Fruit fly (Drosophila melanogaster) whole organism, embryonic: ENCODE measurements around the gene CG13670.
A peak's percentile ranks its signal among the peaks of the same experiment; 100 is the strongest.

ENCODE experiments used
- ATbp ChIP-seq: fragments of 200-800 bp; sonication (Bioruptor generic); optimal IDR thresholded peaks from 2 replicates; lab custom pipeline; 2017; ENCODE audit warnings: missing biosample characterization, mild to moderate bottlenecking, missing genetic modification characterization, missing genetic modification reagents
- Awh ChIP-seq: fragments of 200-800 bp; sonication (Bioruptor generic); IDR thresholded peaks from 2 replicates; pipeline ENCODE4, ENCODE4 v1.3.6; 2022; ENCODE audit warnings: missing biosample characterization, missing genetic modification characterization
- B-H1 ChIP-seq: fragments of 200-800 bp; sonication (Bioruptor generic); IDR thresholded peaks from 3 replicates; pipeline ENCODE4 v1.3.6; 2022; ENCODE audit warnings: missing biosample characterization, missing genetic modification characterization
- B-H2 ChIP-seq: fragments of 200-800 bp; sonication (Bioruptor generic); optimal IDR thresholded peaks from 2 replicates; lab custom pipeline; 2018; ENCODE audit warnings: missing biosample characterization, mild to moderate bottlenecking, missing genetic modification characterization
- CG10979 ChIP-seq: fragments of 200-800 bp; sonication (Bioruptor generic); optimal IDR thresholded peaks from 2 replicates; lab custom pipeline; 2018; ENCODE audit warnings: missing biosample characterization, mild to moderate bottlenecking, missing genetic modification characterization, moderate library complexity
- CG12071 ChIP-seq: fragments of 200-800 bp; sonication (Bioruptor generic); optimal IDR thresholded peaks from 3 replicates; lab custom pipeline; 2018; ENCODE audit warnings: missing biosample characterization, mild to moderate bottlenecking, missing genetic modification characterization
- CG12744 ChIP-seq: fragments of 200-800 bp; sonication (Bioruptor generic); optimal IDR thresholded peaks from 2 replicates; lab custom pipeline; 2016; ENCODE audit warnings: missing biosample characterization, missing genetic modification characterization
- CG15479 ChIP-seq: fragments of 200-800 bp; sonication (Bioruptor generic); optimal IDR thresholded peaks from 3 replicates; lab custom pipeline; 2019; ENCODE audit warnings: missing biosample characterization, mild to moderate bottlenecking, missing genetic modification characterization, moderate library complexity
- CG16815 ChIP-seq: fragments of 200-800 bp; sonication (Bioruptor generic); optimal IDR thresholded peaks from 3 replicates; lab custom pipeline; 2017; ENCODE audit warnings: missing biosample characterization, mild to moderate bottlenecking, missing genetic modification characterization
- CG16863 ChIP-seq: fragments of 200-800 bp; sonication (Bioruptor generic); optimal IDR thresholded peaks from 3 replicates; lab custom pipeline; 2016; ENCODE audit warnings: missing biosample characterization, missing genetic modification characterization
- CG18619 ChIP-seq: fragments of 200-800 bp; sonication (Bioruptor generic); optimal IDR thresholded peaks from 3 replicates; lab custom pipeline; 2017; ENCODE audit warnings: missing biosample characterization, mild to moderate bottlenecking, missing genetic modification characterization
- CG2875 ChIP-seq: fragments of 200-800 bp; sonication (Bioruptor generic); optimal IDR thresholded peaks from 2 replicates; lab custom pipeline; 2017; ENCODE audit warnings: missing biosample characterization, mild to moderate bottlenecking, missing genetic modification characterization, missing genetic modification reagents
- CG3281 ChIP-seq: fragments of 200-800 bp; sonication (Bioruptor generic); optimal IDR thresholded peaks from 3 replicates; lab custom pipeline; 2017; ENCODE audit warnings: missing biosample characterization, mild to moderate bottlenecking, missing genetic modification characterization
- CG33213 ChIP-seq: fragments of 200-800 bp; sonication (Bioruptor generic); optimal IDR thresholded peaks from 3 replicates; lab custom pipeline; 2016; ENCODE audit warnings: missing biosample characterization, missing genetic modification characterization
- CG3838 ChIP-seq: fragments of 200-800 bp; sonication (Bioruptor generic); optimal IDR thresholded peaks from 3 replicates; lab custom pipeline; 2016; ENCODE audit warnings: missing biosample characterization, missing genetic modification characterization
- CG43689 ChIP-seq: fragments of 200-800 bp; sonication (Bioruptor generic); IDR thresholded peaks from 2 replicates; pipeline ENCODE4 v1.3.6; 2022; ENCODE audit warnings: missing biosample characterization, missing genetic modification characterization
- CG4730 ChIP-seq: fragments of 200-800 bp; sonication (Bioruptor generic); IDR thresholded peaks from 2 replicates; pipeline ENCODE4 v1.3.6; 2022; ENCODE audit warnings: missing biosample characterization, missing genetic modification characterization
- CG5245 ChIP-seq: fragments of 200-800 bp; sonication (Bioruptor generic); optimal IDR thresholded peaks from 3 replicates; lab custom pipeline; 2016; ENCODE audit warnings: missing biosample characterization, missing genetic modification characterization
- CG6654 ChIP-seq: fragments of 200-800 bp; sonication (Bioruptor generic); optimal IDR thresholded peaks from 2 replicates; lab custom pipeline; 2017; ENCODE audit warnings: missing biosample characterization, mild to moderate bottlenecking, missing genetic modification characterization
- CG8478 ChIP-seq: fragments of >200 bp; optimal IDR thresholded peaks from 2 replicates; lab custom pipeline; 2018
- CG8924 ChIP-seq: fragments of 200-800 bp; optimal IDR thresholded peaks from 3 replicates; lab custom pipeline; 2019; ENCODE audit warnings: missing biosample characterization, mild to moderate bottlenecking, missing genetic modification characterization, moderate library complexity
- Dbx ChIP-seq: fragments of 200-800 bp; sonication (Bioruptor generic); IDR thresholded peaks from 3 replicates; pipeline ENCODE4 v1.3.6; 2022; ENCODE audit warnings: missing biosample characterization, missing genetic modification characterization
- Drgx ChIP-seq: fragments of 200-800 bp; sonication (Bioruptor generic); IDR thresholded peaks from 2 replicates; pipeline ENCODE4 v1.3.6; 2022; ENCODE audit warnings: missing biosample characterization, missing genetic modification characterization
- Ets65A ChIP-seq: fragments of 200-800 bp; sonication (Bioruptor generic); peaks from one replicate; lab custom pipeline; 2016; ENCODE audit warnings: missing biosample characterization, missing genetic modification characterization
- HLH4C ChIP-seq: fragments of 200-800 bp; sonication (Bioruptor generic); IDR thresholded peaks from 3 replicates; pipeline ENCODE4 v1.3.6; 2022; ENCODE audit warnings: missing biosample characterization, missing genetic modification characterization; ENCODE audit not compliant: partially characterized antibody
- Mrtf ChIP-seq: fragments of 200-800 bp; sonication (Bioruptor generic); IDR thresholded peaks from 3 replicates; pipeline ENCODE4 v1.3.6; 2022; ENCODE audit warnings: missing biosample characterization, missing genetic modification characterization
- NC2α ChIP-seq: fragments of 200-800 bp; sonication (Bioruptor generic); optimal IDR thresholded peaks from 2 replicates; lab custom pipeline; 2016; ENCODE audit warnings: missing biosample characterization, missing genetic modification characterization
- Nf-YC ChIP-seq: fragments of 200-800 bp; optimal IDR thresholded peaks from 3 replicates; lab custom pipeline; 2019; ENCODE audit warnings: missing biosample characterization, mild to moderate bottlenecking, missing genetic modification characterization, moderate library complexity
- Rfx ChIP-seq: fragments of 200-800 bp; sonication (Bioruptor generic); IDR thresholded peaks from 2 replicates; pipeline ENCODE4 v1.3.6; 2022; ENCODE audit warnings: missing biosample characterization, missing genetic modification characterization
- Xbp1 ChIP-seq: fragments of 200-800 bp; sonication (Bioruptor generic); optimal IDR thresholded peaks from 3 replicates; lab custom pipeline; 2016; ENCODE audit warnings: missing biosample characterization, mild to moderate bottlenecking, missing genetic modification characterization
- YL-1 ChIP-seq: fragments of 200-800 bp; sonication (Bioruptor generic); optimal IDR thresholded peaks from 3 replicates; lab custom pipeline; 2017; ENCODE audit warnings: missing biosample characterization, mild to moderate bottlenecking, missing genetic modification characterization
- bcd ChIP-seq: fragments of 200-800 bp; sonication (Bioruptor generic); optimal IDR thresholded peaks from 2 replicates; lab custom pipeline; 2017; ENCODE audit warnings: missing biosample characterization, mild to moderate bottlenecking, missing genetic modification characterization
- corto ChIP-seq: fragments of 200-800 bp; sonication (Bioruptor generic); optimal IDR thresholded peaks from 2 replicates; lab custom pipeline; 2016; ENCODE audit warnings: missing biosample characterization, mild to moderate bottlenecking, missing genetic modification characterization, moderate library complexity
- croc ChIP-seq: fragments of 200-800 bp; sonication (Bioruptor generic); conservative IDR thresholded peaks from 3 replicates; pipeline ENCODE4 v1.3.6; 2022; ENCODE audit warnings: missing biosample characterization, missing genetic modification characterization
- fd64A ChIP-seq: fragments of 200-800 bp; sonication (Bioruptor generic); optimal IDR thresholded peaks from 3 replicates; lab custom pipeline; 2018; ENCODE audit warnings: missing biosample characterization, mild to moderate bottlenecking, missing genetic modification characterization
- gem ChIP-seq: fragments of 200-800 bp; sonication (Bioruptor generic); optimal IDR thresholded peaks from 2 replicates; lab custom pipeline; 2019; ENCODE audit warnings: missing biosample characterization, mild to moderate bottlenecking, missing genetic modification characterization, moderate library complexity
- gt ChIP-seq: fragments of 200-800 bp; sonication (Bioruptor generic); IDR thresholded peaks from 2 replicates; pipeline ENCODE4 v1.3.6; 2022; ENCODE audit warnings: missing biosample characterization, missing genetic modification characterization
- ind ChIP-seq: fragments of 200-800 bp; sonication (Bioruptor generic); optimal IDR thresholded peaks from 3 replicates; lab custom pipeline; 2016; ENCODE audit warnings: missing biosample characterization, missing genetic modification characterization
- inv ChIP-seq: fragments of 200-800 bp; sonication (Bioruptor generic); IDR thresholded peaks from 2 replicates; pipeline ENCODE4 v1.3.6; 2022; ENCODE audit warnings: missing biosample characterization, missing genetic modification characterization; ENCODE audit not compliant: partially characterized antibody
- lilli ChIP-seq: fragments of 200-800 bp; sonication (Bioruptor generic); optimal IDR thresholded peaks from 3 replicates; lab custom pipeline; 2016; ENCODE audit warnings: missing biosample characterization, missing genetic modification characterization
- odd ChIP-seq: fragments of 200-800 bp; sonication (Bioruptor generic); optimal IDR thresholded peaks from 2 replicates; lab custom pipeline; 2017; ENCODE audit warnings: missing biosample characterization, mild to moderate bottlenecking, missing genetic modification characterization
- otp ChIP-seq: fragments of 200-800 bp; sonication (Bioruptor generic); IDR thresholded peaks from 3 replicates; pipeline ENCODE4, ENCODE4 v1.3.6; 2022; ENCODE audit warnings: missing biosample characterization, missing genetic modification characterization
- p53 ChIP-seq: fragments of 200-800 bp; sonication (Bioruptor generic); optimal IDR thresholded peaks from 2 replicates; lab custom pipeline; 2016; ENCODE audit warnings: missing biosample characterization, missing genetic modification characterization
- run ChIP-seq: fragments of 200-800 bp; sonication (Bioruptor generic); optimal IDR thresholded peaks from 3 replicates; lab custom pipeline; 2018; ENCODE audit warnings: missing biosample characterization, mild to moderate bottlenecking, missing genetic modification characterization
- sens-2 ChIP-seq: fragments of 200-800 bp; sonication (Bioruptor generic); IDR thresholded peaks from 2 replicates; pipeline ENCODE4 v1.3.6; 2022; ENCODE audit warnings: missing biosample characterization, missing genetic modification characterization
- tin ChIP-seq: fragments of 200-800 bp; sonication (Bioruptor generic); optimal IDR thresholded peaks from 3 replicates; lab custom pipeline; 2016; ENCODE audit warnings: missing biosample characterization, missing genetic modification characterization
- tx ChIP-seq: fragments of 200-800 bp; sonication (Bioruptor generic); optimal IDR thresholded peaks from 2 replicates; lab custom pipeline; 2016; ENCODE audit warnings: missing biosample characterization, missing genetic modification characterization
- unpg ChIP-seq: fragments of 200-800 bp; sonication (Bioruptor generic); optimal IDR thresholded peaks from 3 replicates; lab custom pipeline; 2018; ENCODE audit warnings: missing biosample characterization, mild to moderate bottlenecking, missing genetic modification characterization, moderate library complexity
- zen ChIP-seq: fragments of 200-800 bp; sonication (Bioruptor generic); optimal IDR thresholded peaks from 3 replicates; lab custom pipeline; 2018; ENCODE audit warnings: missing biosample characterization, mild to moderate bottlenecking, missing genetic modification characterization, moderate library complexity
- zf30C ChIP-seq: fragments of 200-800 bp; sonication (Bioruptor generic); optimal IDR thresholded peaks from 3 replicates; lab custom pipeline; 2018; ENCODE audit warnings: missing biosample characterization, mild to moderate bottlenecking, missing genetic modification characterization

Gene CG13670

DNA sequence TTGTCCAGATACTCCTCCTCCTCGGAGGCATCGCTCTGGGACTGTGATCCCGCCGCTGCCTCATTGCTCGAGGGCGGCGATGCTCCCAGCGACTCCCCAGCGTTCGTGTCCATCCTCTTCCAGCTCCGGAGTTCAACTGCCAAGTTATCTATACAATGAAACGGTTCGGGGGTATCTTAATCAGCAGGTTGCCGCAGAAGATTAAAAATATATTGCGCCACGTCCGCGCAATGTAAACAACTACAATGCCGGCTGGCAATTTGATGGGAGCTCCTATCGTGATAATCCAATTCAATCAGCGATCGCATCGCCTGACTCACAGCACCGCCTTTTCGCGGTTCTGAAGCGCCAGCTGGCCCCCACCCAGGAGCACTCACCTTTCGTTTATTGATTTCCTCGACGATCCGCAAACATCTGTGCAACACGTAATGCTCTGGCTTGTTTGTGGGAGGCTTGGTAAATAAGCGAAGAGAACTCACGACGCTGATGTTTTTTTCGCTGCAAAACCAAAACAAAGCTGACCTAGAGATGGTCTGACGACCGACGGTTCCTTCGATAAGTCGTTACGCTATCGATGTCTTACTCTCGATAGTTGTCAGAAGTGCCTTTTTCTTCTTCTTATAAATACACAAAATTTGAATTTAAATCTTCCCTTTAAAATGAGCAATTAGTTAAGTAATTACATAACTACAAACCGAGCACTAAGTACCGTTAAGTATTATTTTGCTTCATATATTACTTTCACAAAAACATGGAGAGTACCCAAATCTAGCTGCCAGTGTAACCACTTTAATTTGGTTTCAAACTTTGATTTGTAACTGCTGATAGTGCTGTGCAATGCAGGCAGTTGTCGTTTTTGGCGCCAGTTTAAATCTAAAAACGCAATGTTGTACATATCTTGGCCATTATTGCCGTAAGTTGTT lies 31.0 kb upstream of the CG13670 start, which contains the start of gene cert (continued):
- no peak for TF ChIP-seq ATbp
- peak; percentile 87 for TF ChIP-seq inv (GFP tag; lab: Robert Waterston, UW)
- TF ChIP-seq Drgx (GFP tag; lab: Robert Waterston, UW) = no peak
- TF ChIP-seq CG8924 (tag; lab: Kevin White, UChicago) = no peak
- TF ChIP-seq CG3281 (GFP tag; lab: Kevin White, UChicago) = no peak
- TF ChIP-seq ind (GFP tag; lab: Kevin White, UChicago) = peak; percentile 10
- no peak for TF ChIP-seq gt (GFP tag; lab: Robert Waterston, UW)
- no peak for TF ChIP-seq CG8478 (lab: Kevin White, UChicago)
- 0 out of 2 replicates have a peak, but pooled peaks have one; percentile 25 for TF ChIP-seq Awh (GFP tag; lab: Robert Waterston, UW)
- peak; percentile 48 for TF ChIP-seq lilli
- TF ChIP-seq zen = peak; percentile 29
- no peak for TF ChIP-seq CG16815
- no peak for TF ChIP-seq CG4730 (GFP tag; lab: Robert Waterston, UW)
- 0 out of 2 replicates have a peak, but pooled peaks have one; percentile 30 for TF ChIP-seq Rfx (GFP tag; lab: Robert Waterston, UW)
- TF ChIP-seq B-H1 (GFP tag; lab: Robert Waterston, UW) = no peak
- no peak for TF ChIP-seq sens-2
- TF ChIP-seq odd (GFP tag; lab: Kevin White, UChicago) = no peak
- TF ChIP-seq YL-1 (GFP tag; lab: Kevin White, UChicago) = peak; percentile 52
- no peak for TF ChIP-seq CG3838 (GFP tag; lab: Kevin White, UChicago)
- no peak for TF ChIP-seq Mrtf
- no peak for TF ChIP-seq CG5245 (GFP tag; lab: Kevin White, UChicago)
- no peak for TF ChIP-seq CG12071
- peak; percentile 11 for TF ChIP-seq gem (tag; lab: Kevin White, UChicago)
- no peak for TF ChIP-seq CG2875 (GFP tag; lab: Kevin White, UChicago)
- peak; percentile 26 for TF ChIP-seq tx (GFP tag; lab: Kevin White, UChicago)
- TF ChIP-seq Dbx = peak; percentile 36; the same call in 1 of the 3 replicates
- no peak for TF ChIP-seq fd64A (GFP tag; lab: Kevin White, UChicago)
- TF ChIP-seq CG6654 (GFP tag; lab: Kevin White, UChicago) = no peak
- TF ChIP-seq Ets65A (GFP tag; lab: Kevin White, UChicago) = peak; percentile 94
- no peak for TF ChIP-seq CG15479 (GFP tag; lab: Kevin White, UChicago)
- TF ChIP-seq CG10979 (tag; lab: Kevin White, UChicago) = no peak
- TF ChIP-seq HLH4C (GFP tag; lab: Robert Waterston, UW) = peak; percentile 83
- no peak for TF ChIP-seq run (tag; lab: Kevin White, UChicago)
- TF ChIP-seq CG16863 (GFP tag; lab: Kevin White, UChicago) = no peak
- no peak for TF ChIP-seq corto (GFP tag; lab: Kevin White, UChicago)
- TF ChIP-seq zf30C (GFP tag; lab: Kevin White, UChicago) = no peak
- TF ChIP-seq CG12744 (GFP tag; lab: Kevin White, UChicago) = no peak
- TF ChIP-seq Xbp1 (GFP tag; lab: Kevin White, UChicago) = peak; percentile 18
- TF ChIP-seq B-H2 (GFP tag; lab: Kevin White, UChicago) = no peak
- TF ChIP-seq croc (GFP tag; lab: Robert Waterston, UW) = no peak
- TF ChIP-seq unpg (GFP tag; lab: Kevin White, UChicago) = no peak
- TF ChIP-seq CG33213 (GFP tag; lab: Kevin White, UChicago) = peak; percentile 17
- no peak for TF ChIP-seq NC2α (GFP tag; lab: Kevin White, UChicago)
- TF ChIP-seq tin = peak; percentile 21
- peak; percentile 18 for TF ChIP-seq bcd (GFP tag; lab: Kevin White, UChicago)
- TF ChIP-seq p53 (GFP tag; lab: Kevin White, UChicago) = peak; percentile 38
- no peak for TF ChIP-seq Nf-YC (tag; lab: Kevin White, UChicago)
- no peak for TF ChIP-seq CG43689 (GFP tag; lab: Robert Waterston, UW)
- TF ChIP-seq CG18619 (GFP tag; lab: Kevin White, UChicago) = peak; percentile 11
- TF ChIP-seq otp (GFP tag; lab: Robert Waterston, UW) = no peak
